Worm (Caenorhabditis elegans): ENCODE data around the gene H20J04.4.

DNA sequence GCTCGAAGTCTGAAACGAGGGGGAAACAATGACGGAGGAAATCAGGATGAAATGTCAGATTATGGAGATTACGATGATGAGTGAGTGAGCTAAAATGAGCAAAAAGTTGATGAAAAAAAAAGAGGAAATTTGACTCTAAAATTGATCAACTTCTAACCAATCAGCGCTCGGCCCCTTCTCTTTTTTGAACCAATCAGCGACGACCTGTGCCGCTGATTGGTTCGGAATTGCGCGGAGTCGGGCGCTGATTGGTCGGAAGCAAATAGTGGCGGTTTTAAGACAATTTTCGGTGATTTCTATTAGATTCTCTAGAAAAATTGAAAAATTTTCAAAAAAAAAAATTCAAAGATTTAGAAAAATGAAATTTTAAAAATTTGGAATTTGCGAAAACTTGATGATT is 8.9 kb downstream of the H20J04.4 start:
- TF ChIP-seq nhr-129 (tag; optimal IDR thresholded peaks at IDR 0.05), result no peak
- TF ChIP-seq nhr-77 (tag; optimal IDR thresholded peaks at IDR 0.05), result no peak
- TF ChIP-seq snpc-4 (tag; optimal IDR thresholded peaks at IDR 0.05), result no peak
- TF ChIP-seq dmd-4 (tag; optimal IDR thresholded peaks at IDR 0.05), result no peak
- TF ChIP-seq ceh-16 (tag; optimal IDR thresholded peaks at IDR 0.05), result no peak
